Fruit fly (Drosophila melanogaster) S2 (cell line): ENCODE measurements around the gene CG17746.
A peak's percentile ranks its signal among the peaks of the same experiment; 100 is the strongest.

ENCODE experiments used
- CG8478 ChIP-seq: fragments of >200 bp; optimal IDR thresholded peaks from 2 replicates; lab custom pipeline; 2018
- CTCF ChIP-seq, 2 experiments: fragments of >200 bp; optimal IDR thresholded peaks; 2 replicates each; lab custom pipeline; 2018

dm6 chr3L:3239033-3239752 is at the start of gene CG17746:
- TF ChIP-seq CTCF (optimal IDR thresholded peaks at IDR 0.05; lab: Kevin White, UChicago) (peak; percentile 40 to 65), CG8478 (lab: Kevin White, UChicago) (no peak)
